Fruit fly (Drosophila melanogaster): ENCODE measurements around the gene CG14074.
A peak's percentile ranks its signal among the peaks of the same experiment; 100 is the strongest.

CG14074 gene

dm6 chr3L:18865447-18866367, at the start of gene CG14074:
CG14074 (plus strand) TSS chr3L:18866225.
- TF ChIP-seq pan (optimal IDR thresholded peaks at IDR 0.05) (no peak), CG8478 (optimal IDR thresholded peaks at IDR 0.05) (peak; percentile 20), EcR (GFP tag; optimal IDR thresholded peaks at IDR 0.05) (no peak)

DNA sequence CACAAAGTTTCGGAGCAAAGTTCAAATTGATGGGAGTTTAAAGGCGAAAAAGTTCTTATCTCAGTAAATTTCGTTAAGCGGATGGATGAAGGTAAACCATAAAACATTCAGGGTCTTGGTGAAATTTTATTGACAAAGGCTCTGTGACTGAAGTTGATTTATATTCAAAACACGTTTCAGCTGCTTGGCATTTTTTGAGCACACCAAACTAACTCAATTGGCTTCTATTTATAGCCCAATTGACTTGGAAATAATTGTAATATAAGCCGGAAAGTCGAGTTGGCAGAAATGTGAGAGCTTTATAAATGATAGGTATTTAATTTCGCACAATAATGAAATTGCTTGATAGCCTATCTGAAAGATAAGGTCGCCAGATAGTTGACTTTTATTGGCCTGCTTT, 49.3 kb upstream of the CG14074 start:
- TF ChIP-seq usp (GFP tag; optimal IDR thresholded peaks at IDR 0.05) (no peak), pan (optimal IDR thresholded peaks at IDR 0.05) (no peak), Dll (optimal IDR thresholded peaks at IDR 0.05) (no peak), CG8478 (optimal IDR thresholded peaks at IDR 0.05) (no peak), psq (optimal IDR thresholded peaks at IDR 0.05) (no peak), EcR (GFP tag; optimal IDR thresholded peaks at IDR 0.05) (no peak)

DNA sequence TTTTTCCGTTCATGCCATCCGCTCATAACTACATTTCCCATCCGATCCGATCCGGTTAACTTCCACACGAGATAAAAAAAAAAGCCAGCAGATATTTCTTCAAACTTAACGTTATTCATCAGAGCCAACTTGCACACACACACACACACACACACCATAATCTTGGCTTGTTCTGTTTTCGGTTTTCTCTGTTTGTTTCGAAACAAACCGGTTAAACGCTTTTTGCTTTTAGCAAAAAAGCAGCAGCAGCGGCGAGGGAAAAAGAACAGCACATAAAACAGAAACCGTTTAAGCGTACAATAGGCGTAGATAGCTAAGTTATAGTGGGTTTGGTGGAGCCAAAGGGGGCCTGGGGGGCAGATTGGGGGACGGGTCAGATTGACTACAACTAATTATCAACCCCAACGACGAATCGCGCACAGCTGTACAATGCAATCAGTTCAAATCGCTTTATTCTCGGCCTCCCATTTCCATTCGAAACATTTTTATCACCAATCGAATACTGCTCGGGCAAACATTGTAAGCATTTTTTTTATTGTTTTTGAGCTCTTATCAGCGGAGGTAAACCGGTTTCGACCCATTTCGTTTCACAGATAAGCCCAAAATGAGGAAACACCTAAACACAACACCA, 48.6 kb upstream of the CG14074 start:
- no peak for TF ChIP-seq EcR (GFP tag; optimal IDR thresholded peaks at IDR 0.05)
- TF ChIP-seq pan (optimal IDR thresholded peaks at IDR 0.05) = no peak
- no peak for TF ChIP-seq usp (GFP tag; optimal IDR thresholded peaks at IDR 0.05)
- no peak for TF ChIP-seq Dll (optimal IDR thresholded peaks at IDR 0.05)
- TF ChIP-seq CG8478 (optimal IDR thresholded peaks at IDR 0.05) = no peak
- no peak for TF ChIP-seq psq (optimal IDR thresholded peaks at IDR 0.05)

- no peak for TF ChIP-seq usp (GFP tag; optimal IDR thresholded peaks at IDR 0.05)
Observed at dm6 chr3L:18819262-18819886, 46.7 kb upstream of the CG14074 start.

DNA sequence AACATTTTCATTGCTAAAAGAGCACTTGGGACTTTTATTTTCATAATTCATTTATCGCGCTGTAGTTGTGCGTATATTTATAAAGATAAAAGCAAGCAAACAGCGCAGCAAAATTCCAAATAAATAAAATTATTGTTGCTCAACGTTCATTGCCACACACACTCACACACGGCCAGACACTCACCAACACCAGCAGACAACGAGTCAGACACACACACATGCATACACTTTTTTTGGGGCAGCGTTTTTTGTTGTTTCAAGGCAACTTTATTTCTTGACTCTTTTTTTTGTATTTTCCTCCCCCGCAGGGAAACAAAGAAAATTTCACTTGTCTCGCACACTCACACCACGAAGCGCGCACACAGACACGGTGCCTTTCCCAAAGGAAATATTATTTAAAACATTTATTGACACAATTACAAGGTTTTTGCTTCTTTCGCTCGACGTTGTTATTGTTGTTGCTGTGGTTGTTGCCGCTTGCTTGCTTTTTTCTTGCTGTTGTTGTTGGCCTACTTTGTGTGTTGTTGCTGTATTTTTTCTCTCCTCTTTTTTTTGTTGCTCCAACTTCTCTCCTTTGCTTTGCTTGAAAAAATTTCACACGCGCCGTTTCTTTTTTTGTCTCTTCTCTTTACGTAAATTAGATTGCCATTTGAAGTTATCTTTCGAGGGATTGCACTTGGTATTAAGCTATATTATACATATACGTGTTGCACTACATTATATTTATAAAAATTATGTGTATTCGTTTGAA, 46.0 kb upstream of the CG14074 start:
- TF ChIP-seq pan (optimal IDR thresholded peaks at IDR 0.05) (no peak), EcR (GFP tag; optimal IDR thresholded peaks at IDR 0.05) (peak in 1 of 2 experiments; percentile 6), CG8478 (optimal IDR thresholded peaks at IDR 0.05) (no peak), Dll (optimal IDR thresholded peaks at IDR 0.05) (no peak), usp (GFP tag; optimal IDR thresholded peaks at IDR 0.05) (no peak), psq (optimal IDR thresholded peaks at IDR 0.05) (no peak)

- TF ChIP-seq usp (GFP tag; optimal IDR thresholded peaks at IDR 0.05) = no peak
- no peak for TF ChIP-seq CG8478 (optimal IDR thresholded peaks at IDR 0.05)
- TF ChIP-seq psq (optimal IDR thresholded peaks at IDR 0.05) = no peak
Observed at dm6 chr3L:18820638-18821382, 45.2 kb upstream of the CG14074 start, which contains the start of the genes CG14073 and HipHop. CG14073 (minus strand) TSS chr3L:18820675. HipHop (plus strand) TSS chr3L:18821171.

- TF ChIP-seq CG8478 (optimal IDR thresholded peaks at IDR 0.05) (no peak), psq (optimal IDR thresholded peaks at IDR 0.05) (no peak), pan (optimal IDR thresholded peaks at IDR 0.05) (no peak), usp (GFP tag; optimal IDR thresholded peaks at IDR 0.05) (no peak), Dll (optimal IDR thresholded peaks at IDR 0.05) (no peak), EcR (GFP tag; optimal IDR thresholded peaks at IDR 0.05) (no peak)
Observed at dm6 chr3L:18822049-18822448, 44.0 kb upstream of the CG14074 start.

DNA sequence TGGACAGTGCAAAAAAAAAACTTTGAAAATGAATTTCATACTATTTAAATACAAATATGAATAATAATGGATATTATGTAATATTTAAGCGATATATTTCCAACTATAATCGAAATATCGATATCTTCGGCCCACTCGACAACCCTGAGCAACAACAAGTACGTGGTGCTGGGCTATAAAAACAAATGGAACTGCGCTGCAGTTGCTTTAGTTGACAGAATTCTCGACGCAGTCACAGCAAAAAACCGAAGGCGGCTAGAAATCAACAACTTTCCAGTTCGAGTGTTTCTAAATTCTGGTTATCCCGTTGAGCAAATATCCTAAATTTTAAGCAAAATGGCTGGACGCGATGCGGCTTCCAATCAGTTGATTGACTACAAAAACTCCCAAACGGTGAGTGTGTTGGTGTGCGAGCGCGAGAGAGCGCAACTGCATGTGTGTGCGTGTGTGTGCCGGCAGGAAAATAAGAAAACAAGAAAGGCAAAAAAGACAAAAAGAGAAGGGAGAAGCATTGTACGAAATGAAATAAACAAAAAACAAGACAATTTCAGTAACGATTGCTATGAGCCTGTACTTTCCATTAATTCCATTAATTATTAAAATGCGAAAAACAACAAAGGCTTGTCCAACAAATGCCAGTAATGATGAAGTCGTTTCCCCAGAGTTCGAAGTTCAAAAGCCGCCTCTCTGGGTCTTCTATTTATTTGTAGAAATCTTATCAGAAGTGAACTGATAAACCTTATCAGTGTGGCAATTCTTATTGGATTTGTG, 43.4 kb upstream of the CG14074 start, which contains the start of gene Cat:
Gene Cat, plus strand, starts transcription at position 155 of the 771 bp plus-strand sequence.
- no peak for TF ChIP-seq CG8478 (optimal IDR thresholded peaks at IDR 0.05)
- no peak for TF ChIP-seq Dll (optimal IDR thresholded peaks at IDR 0.05)
- TF ChIP-seq usp (GFP tag; optimal IDR thresholded peaks at IDR 0.05) = no peak
- TF ChIP-seq psq (optimal IDR thresholded peaks at IDR 0.05) = no peak
- TF ChIP-seq EcR (GFP tag; optimal IDR thresholded peaks at IDR 0.05) = no peak
- no peak for TF ChIP-seq pan (optimal IDR thresholded peaks at IDR 0.05)

DNA sequence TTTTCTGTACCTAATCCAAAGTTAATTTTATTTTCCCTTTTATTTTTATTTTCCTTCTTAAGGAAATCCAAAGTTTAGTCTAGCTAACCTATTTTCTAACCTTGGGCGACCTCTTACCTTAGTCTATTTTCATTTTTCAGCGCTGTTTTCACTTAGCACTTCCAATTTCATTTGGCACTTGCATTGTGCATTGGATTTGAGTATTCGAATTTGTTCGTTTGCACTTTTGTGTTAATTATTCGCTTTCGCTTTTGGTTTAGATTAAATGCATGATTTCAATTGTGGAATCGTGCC, 42.9 kb upstream of the CG14074 start:
- no peak for TF ChIP-seq usp (GFP tag; optimal IDR thresholded peaks at IDR 0.05)
- TF ChIP-seq EcR (GFP tag; optimal IDR thresholded peaks at IDR 0.05) = no peak
- no peak for TF ChIP-seq psq (optimal IDR thresholded peaks at IDR 0.05)
- TF ChIP-seq CG8478 (optimal IDR thresholded peaks at IDR 0.05) = no peak
- no peak for TF ChIP-seq Dll (optimal IDR thresholded peaks at IDR 0.05)
- TF ChIP-seq pan (optimal IDR thresholded peaks at IDR 0.05) = no peak

- peak; percentile 15 to 85 for TF ChIP-seq EcR (GFP tag; optimal IDR thresholded peaks at IDR 0.05)
- no peak for TF ChIP-seq usp (GFP tag; optimal IDR thresholded peaks at IDR 0.05)
Observed at dm6 chr3L:18823870-18824561, 42.0 kb upstream of the CG14074 start.

All from whole organism.